Fruit fly (Drosophila melanogaster): ENCODE results near the gene Mps1.

Mps1 gene

dm6 chr3R:17700488-17701130, 29.5 kb downstream of the Mps1 start (continued):
- TF ChIP-seq ATbp (GFP tag; optimal IDR thresholded peaks at IDR 0.05) (peak; percentile 98), CG8290 (GFP tag; optimal IDR thresholded peaks at IDR 0.05) (peak; percentile 92), CG8290 (tag; optimal IDR thresholded peaks at IDR 0.05) (peak; percentile 44 to 52), ase (GFP tag; IDR thresholded peaks at IDR 0.05) (peak; percentile 96), Awh (GFP tag; IDR thresholded peaks at IDR 0.05) (peak; percentile 98), tup (GFP tag; optimal IDR thresholded peaks at IDR 0.05) (peak; percentile 90), CG12236 (GFP tag; optimal IDR thresholded peaks at IDR 0.05) (no peak), emc (GFP tag; optimal IDR thresholded peaks at IDR 0.05) (peak; percentile 42), chif (GFP tag; optimal IDR thresholded peaks at IDR 0.05) (peak; percentile 43 to 78), CG10959 (GFP tag; IDR thresholded peaks at IDR 0.05) (peak; percentile 88), CG12219 (GFP tag; optimal IDR thresholded peaks at IDR 0.05) (peak; percentile 92), Gsc (GFP tag; IDR thresholded peaks at IDR 0.05) (peak; percentile 89), CG8765 (GFP tag; IDR thresholded peaks at IDR 0.05) (peak; percentile 78), Hmx (GFP tag; optimal IDR thresholded peaks at IDR 0.05) (peak; percentile 60), ara (GFP tag; IDR thresholded peaks at IDR 0.05) (peak; percentile 96), CG10267 (tag; optimal IDR thresholded peaks at IDR 0.05) (peak; percentile 97), CG12744 (GFP tag; optimal IDR thresholded peaks at IDR 0.05) (peak; percentile 70), grn (GFP tag; optimal IDR thresholded peaks at IDR 0.05) (no peak), CG31365 (tag; optimal IDR thresholded peaks at IDR 0.05) (peak; percentile 63), D19B (GFP tag; optimal IDR thresholded peaks at IDR 0.05) (peak; percentile 96), CG34422 (GFP tag; IDR thresholded peaks at IDR 0.05) (peak; percentile 98), CG14014 (GFP tag; IDR thresholded peaks at IDR 0.05) (peak; percentile 98), inv (GFP tag; IDR thresholded peaks at IDR 0.05; ENCODE audit: partially characterized antibody) (no peak), CG31388 (GFP tag; optimal IDR thresholded peaks at IDR 0.05) (peak; percentile 86), gt (GFP tag; IDR thresholded peaks at IDR 0.05) (peak; percentile 89), insv (GFP tag; optimal IDR thresholded peaks at IDR 0.05) (peak in 1 of 2 experiments; percentile 84), CG18476 (GFP tag; optimal IDR thresholded peaks at IDR 0.05) (peak; percentile 91), CG15269 (tag; optimal IDR thresholded peaks at IDR 0.05) (peak; percentile 99), psq (GFP tag; optimal IDR thresholded peaks at IDR 0.05) (peak; percentile 93), CG4424 (GFP tag; optimal IDR thresholded peaks at IDR 0.05) (peak; percentile 97), PHDP (tag; optimal IDR thresholded peaks at IDR 0.05) (peak; percentile 99), CG4730 (GFP tag; IDR thresholded peaks at IDR 0.05) (peak; percentile 98), Side (GFP tag; optimal IDR thresholded peaks at IDR 0.05) (peak; percentile 72), CG8478 (optimal IDR thresholded peaks at IDR 0.05) (no peak), tna (GFP tag; IDR thresholded peaks at IDR 0.05; ENCODE audit: partially characterized antibody) (peak; percentile 28; the same call in 1 of the 2 replicates), CG10543 (GFP tag; optimal IDR thresholded peaks at IDR 0.05) (peak; percentile 100), fd64A (GFP tag; optimal IDR thresholded peaks at IDR 0.05) (peak; percentile 88), CG3726 (GFP tag; IDR thresholded peaks at IDR 0.05) (peak; percentile 97), pnt (GFP tag; optimal IDR thresholded peaks at IDR 0.05) (peak; percentile 67), Abd-B (GFP tag; optimal IDR thresholded peaks at IDR 0.05) (peak; percentile 98), CG1647 (GFP tag; optimal IDR thresholded peaks at IDR 0.05) (peak; percentile 62), Ets65A (GFP tag) (peak; percentile 95), CG6175 (GFP tag; IDR thresholded peaks at IDR 0.05) (peak; percentile 99), nerfin-1 (tag; optimal IDR thresholded peaks at IDR 0.05) (peak; percentile 97), Ptx1 (GFP tag; IDR thresholded peaks at IDR 0.05) (peak; percentile 99), CG4854 (GFP tag; optimal IDR thresholded peaks at IDR 0.05) (peak; percentile 57), ap (GFP tag; IDR thresholded peaks at IDR 0.05) (peak; percentile 97), lov (optimal IDR thresholded peaks at IDR 0.05) (no peak), lov (GFP tag; IDR thresholded peaks at IDR 0.05) (peak; percentile 88), CG8924 (tag; optimal IDR thresholded peaks at IDR 0.05) (peak; percentile 100), E2f2 (GFP tag; IDR thresholded peaks at IDR 0.05) (peak; percentile 88)
